Worm (Caenorhabditis elegans): ENCODE results near the gene F46C8.3.

The F46C8.3 gene

DNA sequence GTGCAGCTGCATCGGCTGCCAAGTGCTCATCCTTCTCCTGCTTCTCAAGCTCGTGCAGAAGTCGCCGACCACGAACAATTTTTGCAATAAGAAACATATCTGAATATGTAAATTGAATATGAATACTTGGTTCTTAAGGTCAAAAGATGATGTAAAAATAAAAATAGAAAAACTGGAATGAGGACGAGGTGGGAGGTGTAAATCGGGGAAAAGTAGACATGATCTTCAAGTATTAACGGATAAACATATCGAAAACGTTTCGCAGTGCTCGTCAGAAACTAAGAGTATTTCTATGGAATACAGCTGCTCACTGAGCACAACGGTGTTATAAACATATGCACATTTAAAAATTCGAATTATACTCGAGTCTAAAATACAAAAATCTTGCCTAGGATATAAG is 14.7 kb downstream of the F46C8.3 start, which contains the start of gene glb-16:
TSS of gene glb-16 (minus strand) at position 101 of the 400 bp plus-strand sequence.
- TF ChIP-seq ref-1 (GFP tag; conservative IDR thresholded peaks at IDR 0.05), result no peak

DNA sequence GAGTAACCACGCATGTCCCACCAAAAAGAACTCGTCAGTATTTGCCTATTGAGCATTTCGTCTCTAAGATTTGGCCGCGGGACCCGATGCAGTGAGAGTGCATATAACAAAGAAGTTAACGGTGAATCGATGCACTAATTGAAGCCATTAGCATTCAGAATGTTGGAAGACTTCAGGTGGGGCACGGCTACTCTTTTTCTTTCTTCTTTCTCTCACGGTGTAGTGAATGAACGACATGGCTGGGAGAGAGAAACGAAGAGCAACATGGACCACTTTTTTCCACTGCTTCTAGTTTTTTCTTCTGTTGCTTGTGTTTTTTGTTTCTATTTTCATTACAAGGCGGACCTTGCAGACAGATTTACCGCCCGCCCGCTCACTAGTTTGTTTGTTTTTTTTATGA is 15.7 kb downstream of the F46C8.3 start:
- no peak for TF ChIP-seq med-1 (GFP tag; optimal IDR thresholded peaks at IDR 0.05; ENCODE audit: insufficient read depth)
- no peak for TF ChIP-seq ztf-23 (GFP tag; IDR thresholded peaks at IDR 0.05)

DNA sequence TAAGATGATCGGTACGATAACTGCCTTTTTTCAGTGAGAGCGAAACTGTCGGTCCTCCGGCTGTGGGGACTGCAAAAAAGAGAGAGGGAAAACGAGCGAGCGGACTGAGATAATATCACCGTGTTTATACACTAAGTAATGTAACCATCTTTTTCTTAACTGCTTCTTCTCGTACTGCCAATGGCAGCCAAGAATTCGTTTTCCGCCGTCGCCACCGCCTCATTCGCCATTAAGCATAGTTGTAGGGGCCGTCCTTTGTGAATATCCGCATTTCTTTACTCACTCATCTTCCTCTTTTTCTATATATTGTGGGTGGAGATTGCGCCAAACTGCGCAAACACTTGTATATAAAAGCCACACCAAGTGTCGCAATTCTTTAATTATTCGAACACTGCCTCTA is 21.1 kb downstream of the F46C8.3 start, which contains the start of gene col-174:
TSS of gene col-174 (plus strand) at position 301 of the 400 bp plus-strand sequence.
- no peak for TF ChIP-seq ztf-29 (GFP tag; IDR thresholded peaks at IDR 0.05)
- no peak for TF ChIP-seq med-1 (GFP tag; optimal IDR thresholded peaks at IDR 0.05; ENCODE audit: insufficient read depth)
- TF ChIP-seq T22C8.4 (GFP tag; IDR thresholded peaks at IDR 0.05), result no peak
- no peak for TF ChIP-seq ref-1 (GFP tag; conservative IDR thresholded peaks at IDR 0.05)
- TF ChIP-seq klf-2 (GFP tag; conservative IDR thresholded peaks at IDR 0.05), result no peak
- TF ChIP-seq ztf-23 (GFP tag; IDR thresholded peaks at IDR 0.05), result no peak
- no peak for TF ChIP-seq cog-1 (tag; optimal IDR thresholded peaks at IDR 0.05)
- no peak for TF ChIP-seq tab-1 (GFP tag; IDR thresholded peaks at IDR 0.05)
- no peak for TF ChIP-seq flt-1 (GFP tag; IDR thresholded peaks at IDR 0.05)

DNA sequence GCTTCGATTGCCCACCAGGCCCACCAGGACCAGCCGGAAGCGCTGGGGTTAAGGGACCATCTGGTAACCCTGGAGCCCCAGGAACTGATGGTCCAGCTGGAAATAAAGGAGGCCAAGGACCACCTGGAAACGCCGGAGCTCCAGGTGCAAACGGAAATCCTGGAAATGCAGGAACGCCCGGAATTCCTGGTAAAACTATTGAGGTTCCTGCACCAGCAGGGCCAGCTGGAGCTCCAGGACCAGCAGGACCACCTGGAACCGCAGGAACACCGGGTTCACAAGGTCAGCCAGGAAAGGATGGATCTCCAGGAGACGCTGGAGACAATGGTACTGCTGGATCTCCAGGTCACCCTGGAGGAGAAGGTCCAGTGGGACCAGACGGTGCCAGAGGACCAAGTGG is 22.3 kb downstream of the F46C8.3 start:
- no peak for TF ChIP-seq med-1 (GFP tag; optimal IDR thresholded peaks at IDR 0.05; ENCODE audit: insufficient read depth)

DNA sequence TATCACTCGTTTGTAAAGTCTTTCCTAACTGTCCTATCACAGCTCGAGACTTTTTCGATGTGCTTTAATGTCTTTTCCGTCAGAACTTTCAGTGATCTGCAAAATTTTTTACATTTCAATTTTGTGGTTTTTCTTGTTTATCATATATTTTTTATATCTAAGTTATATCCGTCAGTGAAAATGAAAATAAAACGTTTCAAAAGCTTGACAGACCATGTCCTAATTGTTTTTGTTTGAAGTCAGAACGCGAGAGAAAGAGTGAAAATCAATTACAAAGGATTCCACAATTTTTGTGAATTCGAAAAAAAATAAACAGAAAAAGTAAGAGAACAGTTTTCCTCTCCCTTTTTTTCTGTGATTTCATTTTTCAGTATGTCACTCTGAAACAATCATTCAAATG is 22.8 kb downstream of the F46C8.3 start, which contains the start of gene F46C8.1:
TSS of gene F46C8.1 (plus strand) at position 301 of the 400 bp plus-strand sequence.
- TF ChIP-seq ref-1 (GFP tag; conservative IDR thresholded peaks at IDR 0.05), result no peak
- TF ChIP-seq cog-1 (tag; optimal IDR thresholded peaks at IDR 0.05), result no peak
- no peak for TF ChIP-seq T22C8.4 (GFP tag; IDR thresholded peaks at IDR 0.05)
- TF ChIP-seq med-1 (GFP tag; optimal IDR thresholded peaks at IDR 0.05; ENCODE audit: insufficient read depth), result no peak
- TF ChIP-seq ztf-23 (GFP tag; IDR thresholded peaks at IDR 0.05), result no peak
- no peak for TF ChIP-seq klf-2 (GFP tag; conservative IDR thresholded peaks at IDR 0.05)

DNA sequence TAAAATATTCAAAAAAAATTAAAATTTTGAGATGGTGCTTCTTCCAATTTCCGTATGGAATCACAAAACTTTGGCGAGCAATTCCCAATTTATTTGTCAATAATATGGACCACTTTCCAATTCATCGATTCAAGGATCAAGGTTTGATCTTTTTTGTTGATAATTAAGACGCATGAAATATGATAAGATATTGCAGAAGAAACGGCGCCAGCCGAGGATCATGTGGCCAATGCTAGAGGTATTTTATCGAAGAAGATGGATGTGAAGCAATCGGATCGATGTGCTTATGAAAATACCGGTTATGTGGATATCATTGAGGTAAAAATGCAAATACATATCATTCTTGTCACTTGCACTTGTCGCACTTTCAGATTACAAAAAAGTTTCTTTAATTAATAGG is 25.1 kb downstream of the F46C8.3 start:
- no peak for TF ChIP-seq ref-1 (GFP tag; conservative IDR thresholded peaks at IDR 0.05)
- no peak for TF ChIP-seq T22C8.4 (GFP tag; IDR thresholded peaks at IDR 0.05)
- TF ChIP-seq klf-2 (GFP tag; conservative IDR thresholded peaks at IDR 0.05), result no peak
- TF ChIP-seq cog-1 (tag; optimal IDR thresholded peaks at IDR 0.05), result no peak
- no peak for TF ChIP-seq tab-1 (GFP tag; IDR thresholded peaks at IDR 0.05)
- TF ChIP-seq ztf-23 (GFP tag; IDR thresholded peaks at IDR 0.05), result no peak
- TF ChIP-seq ztf-29 (GFP tag; IDR thresholded peaks at IDR 0.05), result no peak
- no peak for TF ChIP-seq flt-1 (GFP tag; IDR thresholded peaks at IDR 0.05)
- no peak for TF ChIP-seq med-1 (GFP tag; optimal IDR thresholded peaks at IDR 0.05; ENCODE audit: insufficient read depth)

DNA sequence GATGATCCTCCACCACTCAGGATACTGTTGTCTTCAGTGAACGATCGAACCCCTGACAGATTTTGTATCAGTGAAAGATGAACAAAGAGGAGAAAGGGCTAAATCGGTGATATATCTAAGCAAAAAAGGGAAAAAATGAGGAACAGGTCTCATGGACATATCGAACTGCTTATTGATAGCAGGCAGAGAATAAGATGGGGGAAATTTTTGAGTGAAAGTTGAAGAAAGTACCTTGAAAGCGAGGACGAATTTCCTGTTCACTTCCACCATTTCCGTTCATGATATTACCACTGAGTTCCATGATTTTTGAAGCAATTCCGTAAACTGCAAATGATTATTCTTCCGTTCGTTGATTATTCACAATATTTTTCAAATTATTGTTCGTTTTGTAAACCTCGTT is 28.0 kb downstream of the F46C8.3 start:
- TF ChIP-seq klf-2 (GFP tag; conservative IDR thresholded peaks at IDR 0.05) (no peak), tab-1 (GFP tag; IDR thresholded peaks at IDR 0.05) (no peak), ztf-29 (GFP tag; IDR thresholded peaks at IDR 0.05) (no peak), ref-1 (GFP tag; conservative IDR thresholded peaks at IDR 0.05) (no peak), ztf-23 (GFP tag; IDR thresholded peaks at IDR 0.05) (no peak), cog-1 (tag; optimal IDR thresholded peaks at IDR 0.05) (no peak), T22C8.4 (GFP tag; IDR thresholded peaks at IDR 0.05) (no peak), flt-1 (GFP tag; IDR thresholded peaks at IDR 0.05) (no peak), med-1 (GFP tag; optimal IDR thresholded peaks at IDR 0.05; ENCODE audit: insufficient read depth) (no peak)

DNA sequence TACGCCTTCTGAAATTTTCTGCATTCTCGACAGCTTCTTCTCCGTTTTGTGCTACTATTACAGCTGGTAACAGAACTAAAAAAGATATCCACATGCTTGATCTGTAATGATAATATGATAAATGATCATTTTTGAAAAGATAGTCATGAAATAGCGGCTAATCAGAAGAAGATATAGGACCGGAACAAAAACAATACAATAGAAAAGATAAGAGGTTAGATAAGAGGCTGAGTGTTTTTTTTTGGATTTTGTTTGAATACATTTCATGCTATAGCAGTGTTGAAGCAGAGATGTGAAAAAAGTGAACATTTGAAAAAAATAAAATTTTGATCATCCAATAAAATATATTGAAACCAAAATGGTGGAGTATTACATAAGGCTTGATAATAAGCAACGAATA is 29.0 kb downstream of the F46C8.3 start, which contains the start of gene F46C8.8:
TSS of gene F46C8.8 (minus strand) at position 101 of the 400 bp plus-strand sequence.
- TF ChIP-seq flt-1 (GFP tag; IDR thresholded peaks at IDR 0.05) (no peak), klf-2 (GFP tag; conservative IDR thresholded peaks at IDR 0.05) (no peak), med-1 (GFP tag; optimal IDR thresholded peaks at IDR 0.05; ENCODE audit: insufficient read depth) (no peak), ref-1 (GFP tag; conservative IDR thresholded peaks at IDR 0.05) (no peak), cog-1 (tag; optimal IDR thresholded peaks at IDR 0.05) (no peak), T22C8.4 (GFP tag; IDR thresholded peaks at IDR 0.05) (no peak), tab-1 (GFP tag; IDR thresholded peaks at IDR 0.05) (no peak), ztf-29 (GFP tag; IDR thresholded peaks at IDR 0.05) (no peak), ztf-23 (GFP tag; IDR thresholded peaks at IDR 0.05) (no peak)

DNA sequence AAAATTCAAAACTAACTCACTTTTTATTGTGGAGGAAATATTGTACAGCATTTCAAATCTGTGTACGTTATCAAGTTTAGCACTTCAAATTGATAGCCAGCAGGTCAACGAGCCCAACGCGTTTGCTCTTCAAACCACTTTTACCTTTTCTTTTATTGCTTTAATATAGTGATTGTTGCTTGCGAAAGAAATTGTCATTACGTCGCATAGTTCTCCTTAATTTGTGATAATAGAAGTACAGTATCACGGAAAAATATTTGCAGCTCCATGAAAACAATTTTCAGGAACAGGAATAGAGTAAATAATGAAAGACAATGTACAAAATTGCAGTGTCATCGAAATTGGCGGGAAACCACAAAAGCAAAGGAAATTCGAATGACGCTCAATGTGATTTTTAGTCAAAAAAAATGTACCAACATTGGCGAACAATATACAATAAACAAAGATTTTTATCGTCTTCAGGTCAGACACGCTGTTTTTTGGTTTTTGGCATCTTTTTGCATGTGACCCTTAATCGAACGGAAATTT is 33.6 kb downstream of the F46C8.3 start, which contains the start of the genes PDB1.1 and F08C6.5:
TSS of gene PDB1.1 (minus strand) at position 158 of the 528 bp plus-strand sequence.
TSS of gene F08C6.5 (plus strand) at position 478 of the 528 bp plus-strand sequence.
- TF ChIP-seq flt-1 (GFP tag; IDR thresholded peaks at IDR 0.05) (no peak), T22C8.4 (GFP tag; IDR thresholded peaks at IDR 0.05) (no peak), ztf-29 (GFP tag; IDR thresholded peaks at IDR 0.05) (no peak), tab-1 (GFP tag; IDR thresholded peaks at IDR 0.05) (no peak), cog-1 (tag; optimal IDR thresholded peaks at IDR 0.05) (no peak), ref-1 (GFP tag; conservative IDR thresholded peaks at IDR 0.05) (no peak)

DNA sequence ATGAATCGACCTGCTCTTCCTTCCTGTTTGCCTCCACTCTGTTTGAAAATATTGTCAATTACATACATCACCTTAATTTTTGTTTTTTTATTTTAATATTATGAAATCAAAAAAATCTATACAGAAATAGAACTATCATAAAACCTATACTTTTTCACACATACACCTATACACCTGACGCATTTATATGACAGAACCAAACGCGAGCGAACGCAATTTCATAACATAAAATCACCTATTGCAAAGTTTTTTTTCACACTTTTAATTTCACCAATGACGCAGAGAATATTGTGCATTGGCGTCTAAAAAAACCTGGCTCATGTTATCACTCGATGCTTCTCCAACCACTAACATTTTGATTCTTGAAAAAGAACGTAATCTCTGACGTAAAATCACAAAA is 36.6 kb downstream of the F46C8.3 start:
- no peak for TF ChIP-seq ref-1 (GFP tag; conservative IDR thresholded peaks at IDR 0.05)
- no peak for TF ChIP-seq klf-2 (GFP tag; conservative IDR thresholded peaks at IDR 0.05)
- TF ChIP-seq cog-1 (tag; optimal IDR thresholded peaks at IDR 0.05), result no peak

DNA sequence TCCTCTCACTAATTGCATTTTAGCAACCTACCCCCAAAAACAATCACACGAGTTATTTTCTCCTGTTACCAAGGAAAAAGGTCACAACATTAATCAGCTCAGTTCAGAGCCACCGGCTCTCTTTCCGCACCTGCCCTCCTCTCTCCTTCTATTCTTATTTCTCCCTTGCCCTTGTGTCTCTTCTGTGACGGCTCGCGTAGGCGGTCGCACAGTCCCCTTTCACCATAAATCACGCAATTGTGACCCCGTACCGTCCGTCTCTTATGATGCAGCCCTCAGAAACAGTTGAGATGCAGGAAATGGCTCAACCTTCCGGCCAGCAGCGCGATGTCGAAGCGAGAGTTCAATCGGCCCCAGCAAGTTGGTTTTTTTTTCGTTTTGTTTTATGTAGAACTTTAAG is 37.3 kb downstream of the F46C8.3 start, which contains the start of gene sto-1:
TSS of gene sto-1 (plus strand) at position 200 of the 400 bp plus-strand sequence.
- TF ChIP-seq ref-1 (GFP tag; conservative IDR thresholded peaks at IDR 0.05) (no peak), T22C8.4 (GFP tag; IDR thresholded peaks at IDR 0.05) (no peak), klf-2 (GFP tag; conservative IDR thresholded peaks at IDR 0.05) (no peak), cog-1 (tag; optimal IDR thresholded peaks at IDR 0.05) (no peak), ztf-23 (GFP tag; IDR thresholded peaks at IDR 0.05) (no peak), med-1 (GFP tag; optimal IDR thresholded peaks at IDR 0.05; ENCODE audit: insufficient read depth) (no peak), ztf-29 (GFP tag; IDR thresholded peaks at IDR 0.05) (no peak), tab-1 (GFP tag; IDR thresholded peaks at IDR 0.05) (no peak), flt-1 (GFP tag; IDR thresholded peaks at IDR 0.05) (no peak)

Data from whole organism, midembryonic.